Fruit fly (Drosophila melanogaster) S2 (cell line): Measurements from ENCODE around the gene SclA.

Experiments used
- CG8478 ChIP-seq: fragments of >200 bp; optimal IDR thresholded peaks from 2 replicates; lab custom pipeline; 2018
- CTCF ChIP-seq, 2 experiments: fragments of >200 bp; optimal IDR thresholded peaks; 2 replicates each; lab custom pipeline; 2018

DNA sequence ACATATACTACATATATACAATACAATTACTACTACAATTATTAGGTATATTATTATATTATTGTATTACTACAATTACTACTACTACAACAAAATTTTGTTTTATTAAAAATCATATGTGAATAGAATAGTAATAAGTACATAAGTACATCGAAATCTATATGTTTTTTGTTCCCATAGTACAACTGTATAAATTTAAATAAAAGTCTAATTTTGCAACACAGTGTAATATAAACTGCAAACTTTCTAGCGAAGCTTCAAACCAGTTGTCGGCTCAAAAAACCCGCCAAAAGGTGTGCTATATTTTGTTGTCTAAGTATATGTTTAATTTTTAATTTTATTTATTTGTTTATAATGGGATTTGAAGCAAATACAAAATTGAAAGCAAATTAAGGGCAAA lies 21.8 kb downstream of the SclA start:
- TF ChIP-seq CG8478 (lab: Kevin White, UChicago) (no peak), CTCF (optimal IDR thresholded peaks at IDR 0.05; lab: Kevin White, UChicago) (no peak)
